Worm (Caenorhabditis elegans) whole organism, L1 larva: ENCODE measurements around the gene C32D5.14.

Experiments used
- C34B4.2 ChIP-seq: sonication (generic microtip); optimal IDR thresholded peaks from 2 replicates; lab custom pipeline; 2017; ENCODE audit warnings: mild to moderate bottlenecking, missing genetic modification characterization, missing compliant biosample characterization
- F16B12.6 ChIP-seq: fragments of 150-350 bp; optimal IDR thresholded peaks from 2 replicates; lab custom pipeline; 2014; ENCODE audit warnings: missing biosample characterization, missing genetic modification characterization
- Y116A8C.19 ChIP-seq: sonication (generic microtip); optimal IDR thresholded peaks from 2 replicates; lab custom pipeline; 2016; ENCODE audit warnings: missing compliant biosample characterization, missing genetic modification characterization, borderline replicate concordance
- alr-1 ChIP-seq: fragments of 200-800 bp; sonication (Bioruptor generic); optimal IDR thresholded peaks from 2 replicates; lab custom pipeline; 2018; ENCODE audit warnings: borderline replicate concordance, mild to moderate bottlenecking, missing genetic modification characterization, missing compliant biosample characterization
- blmp-1 ChIP-seq: fragments of 150-350 bp; optimal IDR thresholded peaks from 2 replicates; lab custom pipeline; 2014; ENCODE audit warnings: missing biosample characterization, missing genetic modification characterization
- ceh-82 ChIP-seq, 3 experiments: fragments of 150-350 bp in 1 of 3; sonication (generic microtip) in 2 of 3; optimal IDR thresholded peaks; 2 replicates each; lab custom pipeline; 2014 to 2017; ENCODE audit warnings: missing biosample characterization in 3 of 3, missing genetic modification characterization in 3 of 3
- ceh-88 ChIP-seq: fragments of 200-800 bp; sonication (Bioruptor generic); IDR thresholded peaks from 2 replicates; pipeline ENCODE4 v1.3.6; 2022; ENCODE audit warnings: missing genetic modification characterization, missing compliant biosample characterization
- ces-1 ChIP-seq: fragments of 150-350 bp; optimal IDR thresholded peaks from 2 replicates; lab custom pipeline; 2014; ENCODE audit warnings: missing biosample characterization, missing genetic modification reagents, missing genetic modification characterization
- dpl-1 ChIP-seq, 3 experiments: fragments of 150-350 bp in 2 of 3; sonication (generic microtip) in 1 of 3; optimal IDR thresholded peaks; 2 replicates each; lab custom pipeline; 2014 to 2017; ENCODE audit warnings: missing biosample characterization in 3 of 3, missing genetic modification characterization in 3 of 3, missing genetic modification reagents in 3 of 3
- dsc-1 ChIP-seq: sonication (generic microtip); optimal IDR thresholded peaks from 2 replicates; lab custom pipeline; 2016; ENCODE audit warnings: mild to moderate bottlenecking, missing genetic modification characterization, missing compliant biosample characterization
- efl-3 ChIP-seq: fragments of 200-800 bp; sonication (Bioruptor generic); optimal IDR thresholded peaks from 2 replicates; lab custom pipeline; 2018; ENCODE audit warnings: mild to moderate bottlenecking, missing genetic modification characterization, missing compliant biosample characterization
- elt-2 ChIP-seq: sonication (generic microtip); optimal IDR thresholded peaks from 2 replicates; lab custom pipeline; 2016; ENCODE audit warnings: missing genetic modification characterization, mild to moderate bottlenecking, inconsistent platforms, missing compliant biosample characterization, missing genetic modification reagents
- fkh-8 ChIP-seq: sonication (generic microtip); optimal IDR thresholded peaks from 2 replicates; lab custom pipeline; 2016; ENCODE audit warnings: mild to moderate bottlenecking, missing genetic modification characterization, missing compliant biosample characterization
- hpl-2 ChIP-seq: fragments of 150-350 bp; optimal IDR thresholded peaks from 2 replicates; lab custom pipeline; 2014; ENCODE audit warnings: missing biosample characterization, missing genetic modification reagents, missing genetic modification characterization
- isw-1 ChIP-seq: fragments of 200-800 bp; sonication (Bioruptor generic); IDR thresholded peaks from 2 replicates; pipeline ENCODE4 v1.3.6; 2022; ENCODE audit warnings: missing genetic modification characterization, missing compliant biosample characterization
- jun-1 ChIP-seq: fragments of 150-350 bp; optimal IDR thresholded peaks from 2 replicates; lab custom pipeline; 2014; ENCODE audit warnings: missing biosample characterization, missing genetic modification reagents, missing genetic modification characterization
- lin-14 ChIP-seq: fragments of 200-800 bp; sonication (Bioruptor generic); optimal IDR thresholded peaks from 2 replicates; lab custom pipeline; 2018; ENCODE audit warnings: mild to moderate bottlenecking, missing genetic modification characterization, moderate library complexity, missing compliant biosample characterization
- lsy-2 ChIP-seq, 2 experiments: fragments of 150-350 bp; optimal IDR thresholded peaks; 2 replicates each; lab custom pipeline; 2014; ENCODE audit warnings: missing biosample characterization in 2 of 2, missing genetic modification characterization in 2 of 2
- mab-9 ChIP-seq: fragments of 200-800 bp; sonication (Bioruptor generic); IDR thresholded peaks from 2 replicates; pipeline ENCODE4 v1.3.6; 2022; ENCODE audit warnings: missing genetic modification reagents, missing genetic modification characterization, missing compliant biosample characterization
- mdl-1 ChIP-seq, 2 experiments: fragments of 150-350 bp; optimal IDR thresholded peaks; 2 replicates each; lab custom pipeline; 2014 to 2017; ENCODE audit warnings: missing biosample characterization in 2 of 2, missing genetic modification characterization in 2 of 2, inconsistent platforms in 1 of 2
- mep-1 ChIP-seq: fragments of 150-350 bp; optimal IDR thresholded peaks from 2 replicates; lab custom pipeline; 2014; ENCODE audit warnings: missing biosample characterization, missing genetic modification characterization
- nhr-12 ChIP-seq: sonication (generic microtip); optimal IDR thresholded peaks from 2 replicates; lab custom pipeline; 2017; ENCODE audit warnings: missing biosample characterization, missing genetic modification characterization
- nhr-19 ChIP-seq: fragments of 200-800 bp; sonication (Bioruptor generic); conservative IDR thresholded peaks from 2 replicates; pipeline ENCODE4 v1.3.6; 2022; ENCODE audit warnings: missing genetic modification characterization, missing compliant biosample characterization
- nhr-20 ChIP-seq: sonication (generic microtip); optimal IDR thresholded peaks from 2 replicates; lab custom pipeline; 2016; ENCODE audit warnings: mild to moderate bottlenecking, missing genetic modification characterization, missing compliant biosample characterization
- nhr-47 ChIP-seq: sonication (generic microtip); optimal IDR thresholded peaks from 2 replicates; lab custom pipeline; 2016; ENCODE audit warnings: mild to moderate bottlenecking, missing genetic modification characterization, moderate library complexity, missing compliant biosample characterization
- nhr-71 ChIP-seq: sonication (generic microtip); optimal IDR thresholded peaks from 2 replicates; lab custom pipeline; 2016; ENCODE audit warnings: mild to moderate bottlenecking, missing genetic modification characterization, moderate library complexity, missing compliant biosample characterization
- nhr-77 ChIP-seq: fragments of 150-350 bp; optimal IDR thresholded peaks from 2 replicates; lab custom pipeline; 2014; ENCODE audit warnings: missing biosample characterization, missing genetic modification characterization
- nhr-84 ChIP-seq: sonication (generic microtip); optimal IDR thresholded peaks from 2 replicates; lab custom pipeline; 2017; ENCODE audit warnings: missing biosample characterization, missing genetic modification characterization
- nhr-85 ChIP-seq: sonication (generic microtip); peaks from one replicate; lab custom pipeline; 2016; ENCODE audit warnings: missing genetic modification characterization, inconsistent platforms, missing compliant biosample characterization
- pag-3 ChIP-seq: sonication (generic microtip); optimal IDR thresholded peaks from 2 replicates; lab custom pipeline; 2017; ENCODE audit warnings: missing genetic modification characterization, mild to moderate bottlenecking, missing compliant biosample characterization, antibody characterized with exemption, borderline replicate concordance; ENCODE audit not compliant: insufficient read depth
- rnt-1 ChIP-seq: sonication (generic microtip); optimal IDR thresholded peaks from 2 replicates; lab custom pipeline; 2016; ENCODE audit warnings: mild to moderate bottlenecking, missing genetic modification characterization, moderate library complexity, missing compliant biosample characterization
- skn-1 ChIP-seq: fragments of 150-350 bp; optimal IDR thresholded peaks from 2 replicates; lab custom pipeline; 2014; ENCODE audit warnings: missing biosample characterization, missing genetic modification characterization
- snpc-4 ChIP-seq: fragments of 150-350 bp; optimal IDR thresholded peaks from 2 replicates; lab custom pipeline; 2014; ENCODE audit warnings: missing biosample characterization, missing genetic modification characterization
- sox-4 ChIP-seq: sonication (generic microtip); optimal IDR thresholded peaks from 2 replicates; lab custom pipeline; 2016; ENCODE audit warnings: missing genetic modification characterization, missing compliant biosample characterization
- sptf-1 ChIP-seq: fragments of 150-350 bp; optimal IDR thresholded peaks from 2 replicates; lab custom pipeline; 2014; ENCODE audit warnings: missing biosample characterization, missing genetic modification characterization
- swsn-7 ChIP-seq: sonication (generic microtip); optimal IDR thresholded peaks from 2 replicates; lab custom pipeline; 2016; ENCODE audit warnings: missing genetic modification characterization, missing compliant biosample characterization
- unc-130 ChIP-seq: fragments of 150-350 bp; optimal IDR thresholded peaks from 2 replicates; lab custom pipeline; 2017; ENCODE audit warnings: missing biosample characterization, missing genetic modification characterization, inconsistent platforms
- unc-62 ChIP-seq: fragments of 150-350 bp; optimal IDR thresholded peaks from 2 replicates; lab custom pipeline; 2014; ENCODE audit warnings: missing biosample characterization, missing genetic modification reagents, missing genetic modification characterization
- unc-86 ChIP-seq: sonication (generic microtip); optimal IDR thresholded peaks from 2 replicates; lab custom pipeline; 2016; ENCODE audit warnings: missing genetic modification characterization, missing compliant biosample characterization
- xbp-1 ChIP-seq: sonication (generic microtip); optimal IDR thresholded peaks from 2 replicates; lab custom pipeline; 2016; ENCODE audit warnings: missing genetic modification characterization, missing compliant biosample characterization
- ztf-11 ChIP-seq, 2 experiments: sonication (generic microtip); optimal IDR thresholded peaks; 2 replicates each; lab custom pipeline; 2016 to 2017; ENCODE audit warnings: missing genetic modification characterization in 2 of 2, missing biosample characterization in 1 of 2, missing compliant biosample characterization in 1 of 2

Gene C32D5.14

DNA sequence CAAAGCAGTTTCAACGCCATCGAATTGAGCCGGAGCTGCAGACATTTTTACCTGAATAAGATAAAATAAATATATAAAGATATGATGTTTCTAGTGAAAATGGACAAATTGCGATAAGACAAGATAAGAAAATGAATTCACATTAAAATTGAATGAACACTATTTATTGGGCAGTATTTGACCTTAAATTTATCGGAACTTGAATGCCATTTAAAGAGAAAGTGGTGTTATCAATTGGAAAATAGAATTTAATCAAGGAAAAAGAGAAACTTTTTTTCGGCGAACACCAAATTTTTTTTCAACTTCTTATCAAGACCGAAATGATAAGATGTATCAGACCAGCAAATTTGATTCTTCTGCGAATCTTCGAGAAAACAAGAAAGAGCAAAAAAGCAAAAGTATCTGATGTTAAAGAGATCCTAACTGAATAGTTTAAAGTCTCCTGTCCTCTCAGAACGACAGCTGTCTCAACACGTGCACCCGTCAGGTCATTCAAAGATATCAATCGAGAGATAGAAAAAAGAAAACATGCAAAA is 45.2 kb upstream of the C32D5.14 start, which contains the start of gene upb-1 (continued):
- no peak for TF ChIP-seq nhr-12 (tag; lab: Kevin White, UChicago)
- TF ChIP-seq unc-130 (tag; lab: Kevin White, UChicago) = peak; percentile 39
- TF ChIP-seq Y116A8C.19 (tag; lab: Kevin White, UChicago) = no peak
- no peak for TF ChIP-seq skn-1
- TF ChIP-seq blmp-1 (tag; lab: Kevin White, UChicago) = peak; percentile 52
- no peak for TF ChIP-seq ceh-82 (tag; optimal IDR thresholded peaks at IDR 0.05; lab: Kevin White, UChicago)
- peak; percentile 7 for TF ChIP-seq swsn-7 (tag; lab: Kevin White, UChicago)
- peak; percentile 3 for TF ChIP-seq nhr-47 (tag; lab: Kevin White, UChicago)
- no peak for TF ChIP-seq xbp-1 (tag; lab: Kevin White, UChicago)
- no peak for TF ChIP-seq isw-1 (GFP tag; lab: Robert Waterston, UW)
- no peak for TF ChIP-seq dsc-1 (tag; lab: Kevin White, UChicago)
- TF ChIP-seq nhr-77 = no peak
- peak; percentile 42 to 67 for TF ChIP-seq lsy-2 (tag; optimal IDR thresholded peaks at IDR 0.05; lab: Kevin White, UChicago)
- TF ChIP-seq alr-1 = no peak
- TF ChIP-seq pag-3 (tag; lab: Kevin White, UChicago) = no peak
- TF ChIP-seq nhr-19 (GFP tag; lab: Robert Waterston, UW) = peak; percentile 64
- TF ChIP-seq mdl-1 (tag; optimal IDR thresholded peaks at IDR 0.05; lab: Kevin White, UChicago) = peak in 1 of 2 experiments; percentile 64
- TF ChIP-seq lin-14 (GFP tag; lab: Kevin White, UChicago) = peak; percentile 72
- TF ChIP-seq ceh-88 (GFP tag; lab: Robert Waterston, UW) = no peak
- no peak for TF ChIP-seq sptf-1 (tag; lab: Kevin White, UChicago)
- TF ChIP-seq elt-2 = peak; percentile 32
- TF ChIP-seq sox-4 = no peak
- no peak for TF ChIP-seq C34B4.2 (tag; lab: Kevin White, UChicago)
- TF ChIP-seq efl-3 = no peak
- TF ChIP-seq ztf-11 (tag; optimal IDR thresholded peaks at IDR 0.05; lab: Kevin White, UChicago) = no peak
- no peak for TF ChIP-seq nhr-84 (tag; lab: Kevin White, UChicago)
- TF ChIP-seq nhr-20 (tag; lab: Kevin White, UChicago) = peak; percentile 52
- TF ChIP-seq fkh-8 = no peak
- TF ChIP-seq F16B12.6 = no peak
- no peak for TF ChIP-seq mab-9 (GFP tag; lab: Robert Waterston, UW)
- peak; percentile 82 for TF ChIP-seq nhr-71 (tag; lab: Kevin White, UChicago)
- TF ChIP-seq rnt-1 (tag; lab: Kevin White, UChicago) = peak; percentile 62

DNA sequence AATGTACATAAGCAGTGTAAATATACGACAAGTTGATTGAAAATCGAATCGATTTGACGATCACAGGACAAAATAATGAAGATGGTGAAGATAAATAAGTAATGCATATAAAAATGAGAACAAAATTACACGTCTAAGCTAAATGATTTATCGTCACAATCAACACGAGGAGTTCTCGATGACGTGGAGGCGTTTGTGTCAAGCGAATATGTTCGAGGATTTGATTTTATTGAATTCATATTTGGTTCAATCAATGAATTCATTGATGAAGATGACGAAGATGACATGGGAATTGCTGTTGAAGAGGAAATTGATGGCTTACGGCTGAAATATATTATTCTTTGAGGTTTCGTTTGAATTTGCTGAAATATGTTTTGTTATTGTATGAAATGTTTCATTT is 42.8 kb upstream of the C32D5.14 start, which contains the start of gene nyn-3:
TSS of gene nyn-3 (minus strand) at position 101 of the 400 bp plus-strand sequence.
- TF ChIP-seq ceh-88 (GFP tag; lab: Robert Waterston, UW) (no peak), mep-1 (no peak), hpl-2 (no peak), elt-2 (no peak), mdl-1 (tag; optimal IDR thresholded peaks at IDR 0.05; lab: Kevin White, UChicago) (no peak), ces-1 (no peak), swsn-7 (tag; lab: Kevin White, UChicago) (no peak), nhr-85 (tag; lab: Kevin White, UChicago) (no peak), xbp-1 (tag; lab: Kevin White, UChicago) (no peak), unc-62 (GFP tag; lab: Kevin White, UChicago) (no peak), dpl-1 (GFP tag; optimal IDR thresholded peaks at IDR 0.05; lab: Kevin White, UChicago) (no peak), snpc-4 (tag; lab: Kevin White, UChicago) (no peak), jun-1 (tag; lab: Kevin White, UChicago) (no peak), unc-86 (no peak), sox-4 (no peak)
